Fruit fly (Drosophila melanogaster): ENCODE data around the gene CG3061.

Gene CG3061

DNA sequence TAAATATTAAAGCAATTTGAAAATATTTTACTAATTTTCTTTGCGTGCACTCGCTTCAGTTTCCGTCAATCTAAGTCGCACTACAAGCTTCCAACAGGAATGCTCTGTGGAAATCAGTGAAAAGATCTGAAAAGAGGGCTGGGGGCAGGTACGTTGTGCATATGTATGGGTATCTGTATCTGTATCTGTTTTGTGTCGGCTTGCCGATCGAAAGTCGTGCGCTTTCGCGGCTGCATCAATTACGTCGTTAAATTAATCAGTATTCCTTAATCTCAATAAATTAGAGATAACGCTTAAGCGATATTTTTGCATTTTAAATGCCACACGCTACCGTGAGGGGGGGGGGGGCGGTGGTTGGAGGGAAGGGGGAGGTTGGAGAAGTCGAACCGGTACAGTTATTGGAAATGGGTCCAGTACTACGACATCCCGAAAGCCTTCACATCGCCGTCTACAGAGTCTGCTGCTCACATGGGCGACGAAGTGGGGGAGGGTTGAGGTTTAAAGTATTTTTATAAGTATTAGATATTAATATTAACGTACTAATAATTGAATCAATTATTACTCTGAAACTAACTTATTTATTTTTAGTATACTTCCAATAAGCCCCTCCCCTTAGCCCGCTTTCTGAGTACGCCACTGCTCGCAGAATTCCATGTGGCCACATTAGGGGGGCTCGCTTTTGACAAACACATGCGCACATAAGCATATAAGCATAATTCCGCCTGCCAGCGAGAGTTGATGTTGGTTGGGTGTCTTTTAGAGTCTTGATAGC lies 21.1 kb downstream of the CG3061 start (continued):
- TF ChIP-seq CG12236 (GFP tag; optimal IDR thresholded peaks at IDR 0.05) = no peak
- TF ChIP-seq CG32772 (GFP tag; IDR thresholded peaks at IDR 0.05) = peak; percentile 97
- peak; percentile 92 for TF ChIP-seq mam (GFP tag; optimal IDR thresholded peaks at IDR 0.05)
- TF ChIP-seq CG12155 (GFP tag; optimal IDR thresholded peaks at IDR 0.05) = peak; percentile 97
- peak; percentile 83 for TF ChIP-seq abd-A (tag; optimal IDR thresholded peaks at IDR 0.05)
- TF ChIP-seq CG10959 (GFP tag; IDR thresholded peaks at IDR 0.05) = peak; percentile 84; the same call in 1 of the 2 replicates
- peak; percentile 84 for TF ChIP-seq CG8765 (GFP tag; IDR thresholded peaks at IDR 0.05)
- peak; percentile 96 for TF ChIP-seq Ssrp (tag; optimal IDR thresholded peaks at IDR 0.05)
- TF ChIP-seq luna (GFP tag; optimal IDR thresholded peaks at IDR 0.05) = no peak
- TF ChIP-seq crc (GFP tag; optimal IDR thresholded peaks at IDR 0.05) = peak; percentile 31
- TF ChIP-seq CG7839 (tag; optimal IDR thresholded peaks at IDR 0.05) = peak; percentile 97
- TF ChIP-seq CG32532 (GFP tag; IDR thresholded peaks at IDR 0.05) = peak; percentile 99
- peak; percentile 98 for TF ChIP-seq Meics (GFP tag; optimal IDR thresholded peaks at IDR 0.05)
- TF ChIP-seq CG3838 (GFP tag; optimal IDR thresholded peaks at IDR 0.05) = peak; percentile 81
- TF ChIP-seq CG11696 (GFP tag; IDR thresholded peaks at IDR 0.05) = peak; percentile 90
- TF ChIP-seq HmgZ (tag; optimal IDR thresholded peaks at IDR 0.05) = peak; percentile 99
- peak; percentile 97 for TF ChIP-seq CG31441 (GFP tag; IDR thresholded peaks at IDR 0.05)
- TF ChIP-seq HLH3B (GFP tag; IDR thresholded peaks at IDR 0.05) = peak; percentile 98
- peak; percentile 97 for TF ChIP-seq chm (GFP tag; IDR thresholded peaks at IDR 0.05)
- peak; percentile 96; the same call in 2 of the 3 replicates for TF ChIP-seq CG6175 (GFP tag; IDR thresholded peaks at IDR 0.05)
- peak; percentile 57 for TF ChIP-seq dmrt11E (tag; optimal IDR thresholded peaks at IDR 0.05)
- peak; percentile 91 for TF ChIP-seq onecut (GFP tag; IDR thresholded peaks at IDR 0.05)
- TF ChIP-seq CG3726 (GFP tag; IDR thresholded peaks at IDR 0.05) = peak; percentile 93; the same call in 2 of the 3 replicates
- peak; percentile 89 for TF ChIP-seq Lhr (GFP tag; optimal IDR thresholded peaks at IDR 0.05)
- TF ChIP-seq Atf3 (GFP tag; optimal IDR thresholded peaks at IDR 0.05) = peak; percentile 23
- peak; percentile 59 for TF ChIP-seq CG15073 (GFP tag; optimal IDR thresholded peaks at IDR 0.05)
- 0 out of 2 replicates have a peak, but pooled peaks have one; percentile 16 for TF ChIP-seq tna (GFP tag; IDR thresholded peaks at IDR 0.05; ENCODE audit: partially characterized antibody)
- peak; percentile 75 for TF ChIP-seq CG16863 (GFP tag; optimal IDR thresholded peaks at IDR 0.05)
- TF ChIP-seq lab (GFP tag; optimal IDR thresholded peaks at IDR 0.05) = peak; percentile 99
- TF ChIP-seq CG12391 (tag; optimal IDR thresholded peaks at IDR 0.05) = peak; percentile 98
- TF ChIP-seq so (GFP tag; IDR thresholded peaks at IDR 0.05) = peak; percentile 98
- TF ChIP-seq dmrt99B (tag; optimal IDR thresholded peaks at IDR 0.05) = peak; percentile 98
- TF ChIP-seq Gug (GFP tag; IDR thresholded peaks at IDR 0.05) = peak; percentile 98
- peak; percentile 59 for TF ChIP-seq MESR4 (GFP tag; optimal IDR thresholded peaks at IDR 0.05)
- peak; percentile 95 for TF ChIP-seq CG6765 (GFP tag; optimal IDR thresholded peaks at IDR 0.05)
- TF ChIP-seq lilli (GFP tag; optimal IDR thresholded peaks at IDR 0.05) = peak; percentile 97
- TF ChIP-seq nau (GFP tag; optimal IDR thresholded peaks at IDR 0.05) = peak; percentile 96
- TF ChIP-seq Sin3A (optimal IDR thresholded peaks at IDR 0.05) = no peak
- TF ChIP-seq B-H1 (GFP tag; IDR thresholded peaks at IDR 0.05) = peak; percentile 95
- TF ChIP-seq MBD-R2 (GFP tag; IDR thresholded peaks at IDR 0.05) = peak; percentile 98
- TF ChIP-seq CG43689 (GFP tag; IDR thresholded peaks at IDR 0.05) = peak; percentile 95
- TF ChIP-seq cad (GFP tag; optimal IDR thresholded peaks at IDR 0.05) = no peak
- peak; percentile 88 for TF ChIP-seq CG4617 (GFP tag; optimal IDR thresholded peaks at IDR 0.05; ENCODE audit: borderline replicate concordance)
- TF ChIP-seq CG17912 (GFP tag; optimal IDR thresholded peaks at IDR 0.05) = peak; percentile 69
- TF ChIP-seq Xbp1 (GFP tag; optimal IDR thresholded peaks at IDR 0.05) = peak; percentile 97
- TF ChIP-seq Dip2 (GFP tag; IDR thresholded peaks at IDR 0.05) = peak; percentile 72
- peak; percentile 91 for TF ChIP-seq CG18262 (tag; optimal IDR thresholded peaks at IDR 0.05)
- no peak for TF ChIP-seq zf30C (GFP tag; optimal IDR thresholded peaks at IDR 0.05)
- peak; percentile 89 for TF ChIP-seq ems (GFP tag; optimal IDR thresholded peaks at IDR 0.05)
- peak; percentile 96 for TF ChIP-seq tin (GFP tag; optimal IDR thresholded peaks at IDR 0.05)
- TF ChIP-seq h (optimal IDR thresholded peaks at IDR 0.05) = no peak
